Fruit fly (Drosophila melanogaster) whole organism, wandering third instar larva: Measurements from ENCODE around the gene CG12814.

ENCODE experiments used
- CG9705 ChIP-seq: fragments of 200-800 bp; sonication (Bioruptor generic); optimal IDR thresholded peaks from 2 replicates; lab custom pipeline; 2018; ENCODE audit warnings: missing biosample characterization, mild to moderate bottlenecking, missing genetic modification characterization
- jim ChIP-seq: fragments of 175-275, 200-325 bp; sonication (Bioruptor generic); optimal IDR thresholded peaks from 2 replicates; lab custom pipeline; 2016; ENCODE audit warnings: missing biosample characterization, mild to moderate bottlenecking, missing genetic modification characterization
- psq ChIP-seq: fragments of 200-800 bp; sonication (Bioruptor generic); optimal IDR thresholded peaks from 3 replicates; lab custom pipeline; 2017; ENCODE audit warnings: missing biosample characterization, mild to moderate bottlenecking, missing genetic modification characterization, moderate library complexity

- no peak for TF ChIP-seq jim (GFP tag; lab: Kevin White, UChicago)
- TF ChIP-seq psq (GFP tag; lab: Kevin White, UChicago): no peak
- no peak for TF ChIP-seq CG9705 (GFP tag; lab: Kevin White, UChicago)
These were observed 36.0 kb upstream of the CG12814 start, which contains the start of gene CG42795 for dm6 chr3R:10225390-10225789.
